Worm (Caenorhabditis elegans): ENCODE measurements around the gene hlh-4.
A peak's percentile ranks its signal among the peaks of the same experiment; 100 is the strongest.

The hlh-4 gene

ce11 chrIII:9738954-9739353 is at the start of gene hlh-4:
TSS of gene hlh-4 (minus strand) at chrIII:9739054.
- TF ChIP-seq W03F9.2 (tag; optimal IDR thresholded peaks at IDR 0.05) (no peak), him-1 (tag; optimal IDR thresholded peaks at IDR 0.05) (no peak), dao-5 (tag; optimal IDR thresholded peaks at IDR 0.05) (no peak)

ce11 chrIII:9786776-9787175 is 47.9 kb upstream of the hlh-4 start:
- TF ChIP-seq him-1 (tag; optimal IDR thresholded peaks at IDR 0.05) (no peak), W03F9.2 (tag; optimal IDR thresholded peaks at IDR 0.05) (no peak), dao-5 (tag; optimal IDR thresholded peaks at IDR 0.05) (no peak)

DNA sequence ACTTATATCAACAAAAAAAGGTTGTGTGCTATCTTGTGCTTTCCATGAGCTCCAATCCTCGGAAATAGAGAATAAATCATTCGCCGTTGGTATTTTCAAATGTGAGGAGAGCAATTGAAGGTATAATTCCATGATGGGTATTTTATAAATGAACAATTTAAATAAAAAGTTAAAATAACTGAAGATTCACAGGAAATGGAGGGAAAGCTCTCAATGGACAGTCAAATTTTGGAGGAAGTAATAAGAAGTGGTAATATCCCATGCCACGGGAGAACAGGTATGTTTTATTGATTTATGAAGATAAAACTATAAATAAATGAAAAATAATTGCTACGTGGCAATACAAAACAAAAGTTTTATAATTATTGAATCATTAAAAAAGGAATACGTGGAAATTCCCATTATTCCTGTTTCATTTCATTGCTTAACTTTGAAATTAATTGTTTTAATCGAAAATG is 44.3 kb upstream of the hlh-4 start:
- TF ChIP-seq W03F9.2 (tag; optimal IDR thresholded peaks at IDR 0.05) = no peak
- TF ChIP-seq him-1 (tag; optimal IDR thresholded peaks at IDR 0.05) = no peak
- TF ChIP-seq dao-5 (tag; optimal IDR thresholded peaks at IDR 0.05) = no peak

- no peak for TF ChIP-seq him-1 (tag; optimal IDR thresholded peaks at IDR 0.05)
Observed at ce11 chrIII:9782483-9783081, 43.7 kb upstream of the hlh-4 start, which contains the start of gene R10E11.6. TSS of gene R10E11.6 (plus strand) at chrIII:9783006.

ce11 chrIII:9782011-9782436 is 43.2 kb upstream of the hlh-4 start, which contains the start of gene vha-2:
TSS of gene vha-2 (plus strand) at chrIII:9782164.
- no peak for TF ChIP-seq dao-5 (tag; optimal IDR thresholded peaks at IDR 0.05)
- TF ChIP-seq W03F9.2 (tag; optimal IDR thresholded peaks at IDR 0.05) = no peak
- no peak for TF ChIP-seq him-1 (tag; optimal IDR thresholded peaks at IDR 0.05)

DNA sequence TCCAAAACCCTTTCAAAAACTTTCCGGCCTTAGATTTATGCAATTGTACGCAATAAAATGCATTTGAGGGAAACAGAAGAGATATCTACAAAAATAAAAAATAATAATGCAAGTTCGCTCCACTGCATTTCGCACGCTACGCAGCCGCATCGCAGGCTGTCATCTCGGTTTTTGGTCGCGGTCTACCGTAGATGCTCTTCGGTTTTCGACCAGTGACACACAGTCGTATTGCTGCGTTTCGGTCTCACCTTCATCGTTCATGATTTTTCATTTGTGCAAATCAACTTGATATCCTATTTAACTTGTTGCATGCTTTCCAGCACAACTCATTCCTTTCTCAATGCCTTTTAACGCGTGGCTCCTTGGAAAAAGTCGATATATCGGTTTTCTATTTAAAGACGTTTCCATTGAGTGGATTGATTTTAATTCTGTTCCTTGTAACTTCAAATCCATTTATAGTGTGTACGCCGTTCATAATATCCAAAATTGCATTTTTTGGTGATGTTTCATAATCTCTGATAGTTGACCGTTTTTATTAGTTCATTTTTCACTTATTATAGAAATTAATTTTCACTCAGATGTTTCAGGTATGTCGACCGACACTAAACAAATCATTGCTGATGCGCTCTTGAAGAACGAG is 41.9 kb upstream of the hlh-4 start, which contains the start of gene vha-1:
TSS of gene vha-1 (plus strand) at position 590 of the 640 bp plus-strand sequence.
- no peak for TF ChIP-seq dao-5 (tag; optimal IDR thresholded peaks at IDR 0.05)
- TF ChIP-seq W03F9.2 (tag; optimal IDR thresholded peaks at IDR 0.05) = peak; percentile 87
- peak; percentile 63 for TF ChIP-seq him-1 (tag; optimal IDR thresholded peaks at IDR 0.05)

ce11 chrIII:9780254-9780653 is 41.4 kb upstream of the hlh-4 start, which contains the start of gene sqv-3:
TSS of gene sqv-3 (minus strand) at chrIII:9780354.
- TF ChIP-seq W03F9.2 (tag; optimal IDR thresholded peaks at IDR 0.05) (no peak), him-1 (tag; optimal IDR thresholded peaks at IDR 0.05) (no peak), dao-5 (tag; optimal IDR thresholded peaks at IDR 0.05) (no peak)

ce11 chrIII:9779080-9779479 is 40.2 kb upstream of the hlh-4 start:
- TF ChIP-seq him-1 (tag; optimal IDR thresholded peaks at IDR 0.05) = no peak

DNA sequence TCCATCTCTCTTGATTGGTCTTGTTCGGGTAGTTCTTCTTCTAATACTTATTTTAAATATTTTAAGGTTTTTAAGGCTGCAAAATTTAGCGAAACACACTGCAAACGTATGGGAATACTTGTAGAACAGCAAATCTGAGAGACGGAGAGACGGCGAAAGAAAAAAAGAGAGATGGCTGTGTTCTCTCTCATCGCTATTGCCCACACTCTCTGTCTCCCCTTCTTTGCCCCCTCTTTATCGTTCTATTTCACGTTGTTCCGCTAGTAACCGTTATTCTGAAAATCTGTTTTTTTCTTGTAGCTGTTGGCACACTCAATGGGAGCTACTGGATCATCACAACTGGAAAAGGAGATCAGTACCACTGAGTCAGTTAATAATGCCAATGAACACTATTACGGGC is 37.5 kb upstream of the hlh-4 start, which contains the start of gene usp-46:
TSS of gene usp-46 (plus strand) at position 301 of the 400 bp plus-strand sequence.
- TF ChIP-seq W03F9.2 (tag; optimal IDR thresholded peaks at IDR 0.05) (no peak), dao-5 (tag; optimal IDR thresholded peaks at IDR 0.05) (no peak), him-1 (tag; optimal IDR thresholded peaks at IDR 0.05) (no peak)

DNA sequence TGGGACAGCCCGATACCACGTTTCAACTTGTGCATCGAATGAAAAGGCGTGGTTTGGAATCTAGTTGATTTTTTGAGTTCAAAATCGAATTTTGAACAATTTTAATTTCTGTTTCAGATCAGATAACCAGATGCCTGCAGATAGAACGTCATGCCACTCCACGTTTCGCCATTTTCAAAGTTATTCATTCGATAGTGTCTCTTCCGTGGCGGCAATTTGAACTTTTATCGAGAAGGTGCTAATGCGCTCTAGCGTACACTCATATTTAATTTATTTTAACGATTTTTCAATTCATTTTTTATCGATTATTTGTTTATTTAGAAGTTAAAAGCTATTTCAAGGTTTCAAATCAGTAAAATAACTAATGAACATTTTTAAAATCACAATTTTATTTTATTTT is 37.1 kb upstream of the hlh-4 start:
- TF ChIP-seq him-1 (tag; optimal IDR thresholded peaks at IDR 0.05) (no peak), dao-5 (tag; optimal IDR thresholded peaks at IDR 0.05) (no peak), W03F9.2 (tag; optimal IDR thresholded peaks at IDR 0.05) (no peak)

ce11 chrIII:9772394-9772793 is 33.5 kb upstream of the hlh-4 start:
- TF ChIP-seq him-1 (tag; optimal IDR thresholded peaks at IDR 0.05) (no peak), W03F9.2 (tag; optimal IDR thresholded peaks at IDR 0.05) (no peak), dao-5 (tag; optimal IDR thresholded peaks at IDR 0.05) (no peak)

DNA sequence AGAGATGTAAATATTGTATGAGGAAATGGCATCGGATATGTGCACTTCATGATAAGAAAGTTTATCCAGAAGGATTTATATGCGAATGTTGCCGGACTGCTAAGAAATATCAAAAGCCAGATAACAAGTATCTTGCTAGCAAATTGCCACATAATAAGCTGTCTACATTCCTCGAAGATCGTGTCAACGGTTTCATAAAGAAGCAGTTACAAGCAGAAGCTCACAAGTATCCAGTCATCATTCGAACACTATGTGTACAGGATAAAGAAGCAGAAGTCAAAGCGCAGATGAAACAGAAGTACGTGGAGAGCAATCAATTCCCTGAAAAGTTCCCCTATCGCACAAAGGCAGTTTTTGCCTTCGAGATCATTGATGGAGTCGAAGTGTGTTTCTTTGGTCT is 31.7 kb upstream of the hlh-4 start:
- no peak for TF ChIP-seq him-1 (tag; optimal IDR thresholded peaks at IDR 0.05)
- TF ChIP-seq W03F9.2 (tag; optimal IDR thresholded peaks at IDR 0.05) = no peak
- TF ChIP-seq dao-5 (tag; optimal IDR thresholded peaks at IDR 0.05) = no peak

DNA sequence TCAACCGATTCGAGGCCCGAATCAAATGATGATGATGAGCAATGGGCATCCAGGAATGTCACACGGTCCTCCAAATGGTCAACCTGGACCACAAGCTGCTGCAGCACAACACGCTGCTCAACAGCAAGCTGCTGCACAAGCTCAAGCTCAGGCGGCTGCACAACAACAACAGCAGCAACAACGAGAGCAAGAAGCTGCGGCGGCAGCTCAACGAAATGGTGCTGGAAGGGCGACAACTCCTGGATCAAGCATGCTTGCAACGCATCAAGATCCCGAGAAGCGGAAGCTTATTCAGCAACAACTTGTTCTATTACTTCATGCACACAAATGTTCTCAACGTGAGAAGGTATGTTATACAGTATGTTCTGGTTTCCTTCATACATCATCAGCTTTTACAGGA is 29.2 kb upstream of the hlh-4 start:
- TF ChIP-seq dao-5 (tag; optimal IDR thresholded peaks at IDR 0.05) (no peak), W03F9.2 (tag; optimal IDR thresholded peaks at IDR 0.05) (no peak), him-1 (tag; optimal IDR thresholded peaks at IDR 0.05) (no peak)

DNA sequence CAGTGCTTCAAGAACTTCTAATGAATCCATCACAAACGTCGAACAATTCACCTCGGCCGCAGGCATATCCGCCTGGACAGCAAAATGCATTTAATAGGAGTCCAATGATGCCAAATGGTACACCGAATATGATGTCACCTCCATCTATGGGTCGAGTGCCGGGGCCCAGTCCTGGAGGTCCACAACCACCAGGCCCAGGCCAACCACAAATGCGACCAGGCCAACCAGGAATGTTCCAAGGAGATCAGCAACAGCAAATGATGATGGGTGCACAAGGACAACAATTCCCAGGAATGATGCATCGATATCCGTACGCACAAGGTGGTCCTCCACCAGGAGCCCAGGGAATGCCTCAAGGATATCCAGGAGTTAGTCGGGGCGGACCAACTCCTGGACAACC is 28.2 kb upstream of the hlh-4 start:
- TF ChIP-seq W03F9.2 (tag; optimal IDR thresholded peaks at IDR 0.05) (no peak), dao-5 (tag; optimal IDR thresholded peaks at IDR 0.05) (no peak), him-1 (tag; optimal IDR thresholded peaks at IDR 0.05) (no peak)

ce11 chrIII:9766175-9766574 is 27.3 kb upstream of the hlh-4 start, which contains the start of gene cbp-1:
TSS of gene cbp-1 (plus strand) at chrIII:9766509.
- TF ChIP-seq dao-5 (tag; optimal IDR thresholded peaks at IDR 0.05) = no peak
- TF ChIP-seq W03F9.2 (tag; optimal IDR thresholded peaks at IDR 0.05) = no peak
- no peak for TF ChIP-seq him-1 (tag; optimal IDR thresholded peaks at IDR 0.05)
